Worm (Caenorhabditis elegans) whole organism, young adult: ENCODE results near the gene zer-1.

Source experiments
- akir-1 ChIP-seq: fragments of 200-800 bp; sonication (Bioruptor generic); optimal IDR thresholded peaks from 2 replicates; lab custom pipeline; 2018; ENCODE audit warnings: mild to moderate bottlenecking, missing genetic modification characterization, moderate library complexity, missing compliant biosample characterization
- madf-10 ChIP-seq: sonication (generic microtip); optimal IDR thresholded peaks from 2 replicates; lab custom pipeline; 2016; ENCODE audit warnings: mild to moderate bottlenecking, missing genetic modification characterization, missing compliant biosample characterization
- madf-3 ChIP-seq: fragments of 200-800 bp; sonication (Bioruptor generic); IDR thresholded peaks from 2 replicates; pipeline ENCODE4 v1.3.6; 2022; ENCODE audit warnings: missing genetic modification reagents, missing genetic modification characterization, missing compliant biosample characterization
- madf-6 ChIP-seq: fragments of 200-800 bp; sonication (Bioruptor generic); IDR thresholded peaks from 2 replicates; pipeline ENCODE4 v1.3.6; 2022; ENCODE audit warnings: missing genetic modification reagents, missing genetic modification characterization, missing compliant biosample characterization
- nfya-1 ChIP-seq: sonication (generic microtip); optimal IDR thresholded peaks from 2 replicates; lab custom pipeline; 2017; ENCODE audit warnings: antibody characterized with exemption, missing compliant biosample characterization, missing genetic modification characterization, borderline replicate concordance; ENCODE audit not compliant: insufficient read depth
- nhr-120 ChIP-seq: fragments of 200-800 bp; sonication (Bioruptor generic); IDR thresholded peaks from 2 replicates; pipeline ENCODE4 v1.3.6; 2022; ENCODE audit warnings: missing genetic modification characterization, missing compliant biosample characterization
- rec-8 ChIP-seq, 2 experiments: sonication (generic microtip); optimal IDR thresholded peaks; 2 replicates each; lab custom pipeline; 2016; ENCODE audit warnings: mild to moderate bottlenecking in 2 of 2, missing genetic modification characterization in 2 of 2, missing genetic modification reagents in 2 of 2, missing genotype in 2 of 2, missing biosample characterization in 1 of 2, missing compliant biosample characterization in 1 of 2, moderate library complexity in 1 of 2
- ztf-28 ChIP-seq: fragments of 200-800 bp; sonication (Bioruptor generic); IDR thresholded peaks from 2 replicates; pipeline ENCODE4 v1.3.6; 2022; ENCODE audit warnings: missing genetic modification reagents, missing genetic modification characterization, missing compliant biosample characterization

DNA sequence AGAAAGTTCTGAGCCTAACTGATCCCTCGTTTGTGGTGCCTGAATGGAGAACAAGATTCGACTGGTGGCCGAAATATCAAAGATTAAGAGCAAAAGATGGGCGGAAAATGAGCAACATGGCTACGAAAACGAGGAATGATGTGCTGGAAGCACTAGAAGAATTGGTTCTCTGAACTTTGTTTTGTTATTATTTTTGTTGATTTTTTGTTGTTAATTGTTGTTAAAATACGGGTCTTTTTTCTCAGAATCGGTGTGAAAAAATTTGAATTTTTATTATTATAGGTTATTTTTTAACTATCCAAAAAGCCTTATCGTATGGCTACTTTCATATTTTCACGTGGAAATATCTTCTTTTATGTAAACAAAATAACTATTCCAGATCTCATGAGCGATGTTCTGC lies 30.3 kb downstream of the zer-1 start, which contains the start of gene K02F3.12:
- TF ChIP-seq madf-10 (tag; lab: Kevin White, UChicago) (no peak), rec-8 (tag; optimal IDR thresholded peaks at IDR 0.05; lab: Kevin White, UChicago) (no peak), madf-3 (GFP tag; lab: Robert Waterston, UW) (no peak), madf-6 (GFP tag; lab: Robert Waterston, UW) (no peak), nhr-120 (no peak), nfya-1 (tag; lab: Kevin White, UChicago) (no peak), ztf-28 (GFP tag; lab: Robert Waterston, UW) (no peak), akir-1 (GFP tag; lab: Kevin White, UChicago) (no peak)
